Fruit fly (Drosophila melanogaster): ENCODE results near the gene ValRS-m.

The ValRS-m gene

DNA sequence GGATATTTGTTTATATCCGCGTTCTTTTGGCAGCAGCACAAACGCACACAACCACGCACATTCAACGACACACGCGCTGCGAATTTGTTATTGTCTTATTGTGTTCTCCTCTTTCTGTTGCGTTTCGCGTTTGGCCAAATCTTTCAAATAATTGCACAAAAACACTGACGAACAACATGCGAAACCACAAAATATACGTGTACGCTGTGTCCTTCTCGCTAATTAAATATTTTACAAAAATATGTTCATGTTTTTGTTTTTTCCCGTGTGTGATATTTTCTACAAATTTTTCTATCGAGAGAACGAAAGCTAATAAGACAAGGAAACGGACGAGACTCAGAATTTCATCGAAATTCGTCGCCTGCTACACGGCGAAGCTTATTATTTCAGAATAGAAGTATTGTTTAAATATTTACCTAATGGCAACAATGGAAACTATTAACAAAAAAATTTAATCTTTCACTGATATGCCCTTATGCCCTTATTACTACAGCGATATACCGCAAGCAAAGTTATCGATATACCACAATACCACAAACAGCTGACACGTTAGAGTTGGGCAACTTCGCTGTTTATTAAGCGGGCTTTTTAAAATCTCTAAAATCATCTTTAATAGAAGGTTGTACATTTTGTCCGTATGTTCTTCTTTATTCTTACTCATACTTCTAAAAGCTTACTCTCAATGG, 10.5 kb downstream of the ValRS-m start, which contains the start of the genes CG43783 and orb2 (continued):
- TF ChIP-seq CG10209 (GFP tag; optimal IDR thresholded peaks at IDR 0.05) = no peak
- no peak for TF ChIP-seq Jarid2 (GFP tag; optimal IDR thresholded peaks at IDR 0.05)
- TF ChIP-seq CG11696 (GFP tag; IDR thresholded peaks at IDR 0.05) = no peak
- TF ChIP-seq exex (tag; optimal IDR thresholded peaks at IDR 0.05) = no peak
- no peak for TF ChIP-seq Optix (GFP tag; IDR thresholded peaks at IDR 0.05)
- peak; percentile 71 for TF ChIP-seq Sry-δ (GFP tag; optimal IDR thresholded peaks at IDR 0.05)
- TF ChIP-seq CG12299 (tag; optimal IDR thresholded peaks at IDR 0.05) = no peak
- TF ChIP-seq wor (GFP tag; IDR thresholded peaks at IDR 0.05) = no peak
- TF ChIP-seq D19B (GFP tag; optimal IDR thresholded peaks at IDR 0.05) = no peak
- no peak for TF ChIP-seq fu2 (GFP tag; optimal IDR thresholded peaks at IDR 0.05)
- TF ChIP-seq bigmax (GFP tag; optimal IDR thresholded peaks at IDR 0.05) = no peak
- no peak for TF ChIP-seq CG13123 (GFP tag; optimal IDR thresholded peaks at IDR 0.05)
- TF ChIP-seq disco-r (GFP tag; optimal IDR thresholded peaks at IDR 0.05) = no peak
- TF ChIP-seq Stat92E (GFP tag; optimal IDR thresholded peaks at IDR 0.05) = no peak
- TF ChIP-seq Dref (GFP tag; IDR thresholded peaks at IDR 0.05) = peak; percentile 80
- TF ChIP-seq kay (GFP tag; optimal IDR thresholded peaks at IDR 0.05) = no peak
- no peak for TF ChIP-seq dati (GFP tag; IDR thresholded peaks at IDR 0.05)
- peak; percentile 39 for TF ChIP-seq cg (GFP tag; optimal IDR thresholded peaks at IDR 0.05)
- TF ChIP-seq grau (tag; optimal IDR thresholded peaks at IDR 0.05) = no peak
- peak; percentile 62 for TF ChIP-seq Dll (GFP tag; IDR thresholded peaks at IDR 0.05; ENCODE audit: partially characterized antibody)
- no peak for TF ChIP-seq CG13624 (GFP tag; optimal IDR thresholded peaks at IDR 0.05)
- TF ChIP-seq trem (tag; optimal IDR thresholded peaks at IDR 0.05) = peak; percentile 40
- TF ChIP-seq Ets65A (GFP tag) = no peak
- TF ChIP-seq gfzf (GFP tag; optimal IDR thresholded peaks at IDR 0.05) = peak; percentile 13
- TF ChIP-seq CG3838 (GFP tag; optimal IDR thresholded peaks at IDR 0.05) = no peak
- TF ChIP-seq CG3163 (GFP tag; optimal IDR thresholded peaks at IDR 0.05) = no peak
- TF ChIP-seq sisA (GFP tag; IDR thresholded peaks at IDR 0.05) = no peak
- peak; percentile 32 for TF ChIP-seq Med (GFP tag)
- no peak for TF ChIP-seq Hmx (GFP tag; optimal IDR thresholded peaks at IDR 0.05)
- TF ChIP-seq CG32532 (GFP tag; IDR thresholded peaks at IDR 0.05) = no peak
- TF ChIP-seq CG10543 (GFP tag; optimal IDR thresholded peaks at IDR 0.05) = no peak
- no peak for TF ChIP-seq rib (GFP tag; IDR thresholded peaks at IDR 0.05)
- no peak for TF ChIP-seq CG11456 (GFP tag; IDR thresholded peaks at IDR 0.05)
- TF ChIP-seq Dp (GFP tag; optimal IDR thresholded peaks at IDR 0.05) = peak; percentile 85
- no peak for TF ChIP-seq CG12769 (tag; optimal IDR thresholded peaks at IDR 0.05)
- no peak for TF ChIP-seq chif (GFP tag; optimal IDR thresholded peaks at IDR 0.05)
- TF ChIP-seq CG10654 (GFP tag; optimal IDR thresholded peaks at IDR 0.05) = no peak
- peak; percentile 62 for TF ChIP-seq sens (GFP tag)
- TF ChIP-seq CG12236 (GFP tag; optimal IDR thresholded peaks at IDR 0.05) = no peak
- TF ChIP-seq sna (GFP tag; IDR thresholded peaks at IDR 0.05; ENCODE audit: partially characterized antibody) = peak; percentile 71; the same call in 1 of the 2 replicates
- TF ChIP-seq cas (GFP tag; IDR thresholded peaks at IDR 0.05) = no peak
- peak; percentile 55; the same call in 2 of the 3 replicates for TF ChIP-seq zen2 (GFP tag; IDR thresholded peaks at IDR 0.05; ENCODE audit: partially characterized antibody)
- TF ChIP-seq sug (tag; optimal IDR thresholded peaks at IDR 0.05) = no peak
- TF ChIP-seq Gug (GFP tag; IDR thresholded peaks at IDR 0.05) = no peak
- TF ChIP-seq ash1 (GFP tag; optimal IDR thresholded peaks at IDR 0.05) = no peak
- TF ChIP-seq jumu (GFP tag; optimal IDR thresholded peaks at IDR 0.05) = no peak
- no peak for TF ChIP-seq CG18262 (tag; optimal IDR thresholded peaks at IDR 0.05)
- no peak for TF ChIP-seq CG13775 (GFP tag; optimal IDR thresholded peaks at IDR 0.05)
- TF ChIP-seq Sox100B (GFP tag; optimal IDR thresholded peaks at IDR 0.05) = no peak
- no peak for TF ChIP-seq CG30431 (GFP tag; optimal IDR thresholded peaks at IDR 0.05)
- TF ChIP-seq CG7556 (GFP tag; optimal IDR thresholded peaks at IDR 0.05) = no peak

All from whole organism, embryonic.